Fruit fly (Drosophila melanogaster) whole organism, embryonic: ENCODE results near the gene CG18269.
A peak's percentile ranks its signal among the peaks of the same experiment; 100 is the strongest.

Source experiments
- Ada2b ChIP-seq: fragments of 200-800 bp; sonication (Bioruptor generic); IDR thresholded peaks from 2 replicates; pipeline ENCODE4 v1.3.6; 2022; ENCODE audit warnings: missing biosample characterization, missing genetic modification characterization
- Aef1 ChIP-seq: fragments of 200-800 bp; sonication (Bioruptor generic); IDR thresholded peaks from 3 replicates; pipeline ENCODE4 v1.3.6; 2022; ENCODE audit warnings: missing biosample characterization, missing genetic modification characterization
- B-H2 ChIP-seq: fragments of 200-800 bp; sonication (Bioruptor generic); optimal IDR thresholded peaks from 2 replicates; lab custom pipeline; 2018; ENCODE audit warnings: missing biosample characterization, mild to moderate bottlenecking, missing genetic modification characterization
- CG11560 ChIP-seq: fragments of 200-800 bp; sonication (Bioruptor generic); IDR thresholded peaks from 3 replicates; pipeline ENCODE4 v1.3.6; 2022; ENCODE audit warnings: missing biosample characterization, missing genetic modification characterization
- CG13123 ChIP-seq: fragments of 200-800 bp; sonication (Bioruptor generic); optimal IDR thresholded peaks from 2 replicates; lab custom pipeline; 2016; ENCODE audit warnings: missing biosample characterization, missing genetic modification characterization
- CG15011 ChIP-seq: fragments of 200-800 bp; sonication (Bioruptor generic); optimal IDR thresholded peaks from 3 replicates; lab custom pipeline; 2018; ENCODE audit warnings: missing biosample characterization, mild to moderate bottlenecking, missing genetic modification characterization
- CG17385 ChIP-seq: fragments of 200-800 bp; sonication (Bioruptor generic); optimal IDR thresholded peaks from 3 replicates; lab custom pipeline; 2018; ENCODE audit warnings: missing biosample characterization, mild to moderate bottlenecking, missing genetic modification characterization
- CG17568 ChIP-seq: fragments of 200-800 bp; sonication (Bioruptor generic); optimal IDR thresholded peaks from 2 replicates; lab custom pipeline; 2018; ENCODE audit warnings: missing biosample characterization, mild to moderate bottlenecking, missing genetic modification characterization, moderate library complexity
- CG18011 ChIP-seq: fragments of 200-800 bp; sonication (Bioruptor generic); optimal IDR thresholded peaks from 2 replicates; lab custom pipeline; 2017; ENCODE audit warnings: missing biosample characterization, missing genetic modification characterization, mild to moderate bottlenecking, moderate library complexity, missing genotype
- CG31224 ChIP-seq: fragments of 200-800 bp; sonication (Bioruptor generic); IDR thresholded peaks from 2 replicates; pipeline ENCODE4 v1.3.6; 2022; ENCODE audit warnings: missing biosample characterization, missing genetic modification characterization
- CG33213 ChIP-seq: fragments of 200-800 bp; sonication (Bioruptor generic); optimal IDR thresholded peaks from 3 replicates; lab custom pipeline; 2016; ENCODE audit warnings: missing biosample characterization, missing genetic modification characterization
- CG3726 ChIP-seq: fragments of 200-800 bp; sonication (Bioruptor generic); IDR thresholded peaks from 3 replicates; pipeline ENCODE4, ENCODE4 v1.3.6; 2022; ENCODE audit warnings: missing biosample characterization, missing genetic modification characterization
- CG6791 ChIP-seq: fragments of 200-800 bp; sonication (Bioruptor generic); IDR thresholded peaks from 3 replicates; pipeline ENCODE4 v1.3.6; 2022; ENCODE audit warnings: missing biosample characterization, missing genetic modification characterization; ENCODE audit not compliant: partially characterized antibody
- CG7963 ChIP-seq: fragments of 200-800 bp; sonication (Bioruptor generic); IDR thresholded peaks from 3 replicates; pipeline ENCODE4 v1.3.6; 2022; ENCODE audit warnings: missing biosample characterization, missing genetic modification characterization; ENCODE audit not compliant: partially characterized antibody
- CG7987 ChIP-seq: fragments of 200-800 bp; sonication (Bioruptor generic); optimal IDR thresholded peaks from 2 replicates; lab custom pipeline; 2018; ENCODE audit warnings: missing biosample characterization, mild to moderate bottlenecking, missing genetic modification characterization, moderate library complexity
- CHES-1-like ChIP-seq: fragments of 200-800 bp; sonication (Bioruptor generic); optimal IDR thresholded peaks from 2 replicates; lab custom pipeline; 2016; ENCODE audit warnings: missing biosample characterization, missing genetic modification characterization
- CkIIα-i1 ChIP-seq: fragments of 200-800 bp; sonication (Bioruptor generic); IDR thresholded peaks from 2 replicates; pipeline ENCODE4 v1.3.6; 2022; ENCODE audit warnings: missing biosample characterization, missing genetic modification characterization
- D19A ChIP-seq: fragments of 200-800 bp; optimal IDR thresholded peaks from 3 replicates; lab custom pipeline; 2019; ENCODE audit warnings: missing biosample characterization, mild to moderate bottlenecking, missing genetic modification characterization, moderate library complexity
- Doc2 ChIP-seq: fragments of 200-800 bp; sonication (Bioruptor generic); IDR thresholded peaks from 2 replicates; pipeline ENCODE4 v1.3.6; 2022; ENCODE audit warnings: missing biosample characterization, missing genetic modification characterization
- ERR ChIP-seq: fragments of 200-800 bp; sonication (Bioruptor generic); optimal IDR thresholded peaks from 2 replicates; lab custom pipeline; 2016; ENCODE audit warnings: missing biosample characterization, missing genetic modification characterization
- Fer2 ChIP-seq: fragments of 200-800 bp; sonication (Bioruptor generic); optimal IDR thresholded peaks from 2 replicates; lab custom pipeline; 2018; ENCODE audit warnings: missing biosample characterization, mild to moderate bottlenecking, missing genetic modification characterization, moderate library complexity
- Fer3 ChIP-seq: fragments of 200-800 bp; sonication (Bioruptor generic); optimal IDR thresholded peaks from 2 replicates; lab custom pipeline; 2018; ENCODE audit warnings: missing biosample characterization, mild to moderate bottlenecking, missing genetic modification characterization, moderate library complexity
- NFAT ChIP-seq: fragments of 200-800 bp; sonication (Bioruptor generic); IDR thresholded peaks from 2 replicates; pipeline ENCODE4 v1.3.6; 2022; ENCODE audit warnings: missing biosample characterization, missing genetic modification characterization
- PHDP ChIP-seq: fragments of 200-800 bp; sonication (Bioruptor generic); optimal IDR thresholded peaks from 3 replicates; lab custom pipeline; 2018; ENCODE audit warnings: missing biosample characterization, mild to moderate bottlenecking, missing genetic modification characterization, moderate library complexity
- Ptx1 ChIP-seq: fragments of 200-800 bp; sonication (Bioruptor generic); IDR thresholded peaks from 2 replicates; pipeline ENCODE4 v1.3.6; 2022; ENCODE audit warnings: missing biosample characterization, missing genetic modification characterization
- Ravus ChIP-seq: fragments of 200-800 bp; sonication (Bioruptor generic); IDR thresholded peaks from 2 replicates; pipeline ENCODE4 v1.3.6; 2022; ENCODE audit warnings: missing biosample characterization, missing genetic modification characterization
- Ssrp ChIP-seq: fragments of 200-800 bp; sonication (Bioruptor generic); optimal IDR thresholded peaks from 2 replicates; lab custom pipeline; 2018; ENCODE audit warnings: missing biosample characterization, mild to moderate bottlenecking, missing genetic modification characterization, moderate library complexity
- bbx ChIP-seq: fragments of 200-800 bp; sonication (Bioruptor generic); IDR thresholded peaks from 2 replicates; pipeline ENCODE4 v1.3.6; 2022; ENCODE audit warnings: missing biosample characterization, missing genetic modification characterization; ENCODE audit not compliant: partially characterized antibody
- bowl ChIP-seq: fragments of 200-800 bp; sonication (Bioruptor generic); IDR thresholded peaks from 2 replicates; pipeline ENCODE4 v1.3.6; 2022; ENCODE audit warnings: missing biosample characterization, missing genetic modification characterization
- btn ChIP-seq: fragments of 200-800 bp; sonication (Bioruptor generic); optimal IDR thresholded peaks from 2 replicates; lab custom pipeline; 2016; ENCODE audit warnings: missing biosample characterization, missing genetic modification characterization
- caup ChIP-seq: fragments of 200-800 bp; sonication (Bioruptor generic); optimal IDR thresholded peaks from 3 replicates; lab custom pipeline; 2017; ENCODE audit warnings: missing biosample characterization, mild to moderate bottlenecking, missing genetic modification characterization, moderate library complexity; ENCODE audit not compliant: severe bottlenecking
- chinmo ChIP-seq: fragments of 200-800 bp; sonication (Bioruptor generic); IDR thresholded peaks from 4 replicates; pipeline ENCODE4 v1.3.6; 2022; ENCODE audit warnings: missing biosample characterization, missing genetic modification characterization; ENCODE audit not compliant: partially characterized antibody
- chn ChIP-seq: fragments of 200-800 bp; sonication (Bioruptor generic); optimal IDR thresholded peaks from 2 replicates; lab custom pipeline; 2016; ENCODE audit warnings: missing biosample characterization, missing genetic modification characterization
- da ChIP-seq: fragments of 200-800 bp; sonication (Bioruptor generic); optimal IDR thresholded peaks from 2 replicates; lab custom pipeline; 2016; ENCODE audit warnings: missing biosample characterization, missing genetic modification characterization
- dysf ChIP-seq: fragments of 200-800 bp; sonication (Bioruptor generic); IDR thresholded peaks from 3 replicates; pipeline ENCODE4 v1.3.6; 2022; ENCODE audit warnings: missing biosample characterization, missing genetic modification characterization
- grau ChIP-seq: fragments of 200-800 bp; optimal IDR thresholded peaks from 3 replicates; lab custom pipeline; 2019; ENCODE audit warnings: missing biosample characterization, mild to moderate bottlenecking, missing genetic modification characterization, moderate library complexity
- grn ChIP-seq: fragments of 200-800 bp; sonication (Bioruptor generic); optimal IDR thresholded peaks from 3 replicates; lab custom pipeline; 2017; ENCODE audit warnings: missing biosample characterization, missing genetic modification characterization
- kah ChIP-seq: fragments of 200-800 bp; sonication (Bioruptor generic); optimal IDR thresholded peaks from 2 replicates; lab custom pipeline; 2018; ENCODE audit warnings: missing biosample characterization, mild to moderate bottlenecking, missing genetic modification characterization
- knrl ChIP-seq: fragments of 200-800 bp; sonication (Bioruptor generic); IDR thresholded peaks from 3 replicates; pipeline ENCODE4 v1.3.6; 2022; ENCODE audit warnings: missing biosample characterization, missing genetic modification characterization; ENCODE audit not compliant: partially characterized antibody
- lab ChIP-seq: fragments of 200-800 bp; sonication (Bioruptor generic); optimal IDR thresholded peaks from 3 replicates; lab custom pipeline; 2017; ENCODE audit warnings: missing biosample characterization, missing genetic modification characterization, mild to moderate bottlenecking, moderate library complexity, missing genetic modification reagents
- nerfin-1 ChIP-seq: fragments of 200-800 bp; sonication (Bioruptor generic); optimal IDR thresholded peaks from 3 replicates; lab custom pipeline; 2019; ENCODE audit warnings: missing biosample characterization, mild to moderate bottlenecking, missing genetic modification characterization, moderate library complexity
- onecut ChIP-seq: fragments of 200-800 bp; sonication (Bioruptor generic); IDR thresholded peaks from 2 replicates; pipeline ENCODE4 v1.3.6; 2022; ENCODE audit warnings: missing biosample characterization, missing genetic modification characterization
- peb ChIP-seq: fragments of 200-800 bp; sonication (Bioruptor generic); IDR thresholded peaks from 2 replicates; pipeline ENCODE4 v1.3.6; 2022; ENCODE audit warnings: missing biosample characterization, missing genetic modification characterization
- psq ChIP-seq: fragments of 200-800 bp; sonication (Bioruptor generic); optimal IDR thresholded peaks from 2 replicates; lab custom pipeline; 2017; ENCODE audit warnings: missing biosample characterization, missing genetic modification characterization
- stc ChIP-seq: fragments of 200-800 bp; sonication (Bioruptor generic); IDR thresholded peaks from 2 replicates; pipeline ENCODE4 v1.3.6; 2022; ENCODE audit warnings: missing biosample characterization, missing genetic modification characterization
- sug ChIP-seq: fragments of 200-800 bp; optimal IDR thresholded peaks from 2 replicates; lab custom pipeline; 2019; ENCODE audit warnings: missing biosample characterization, mild to moderate bottlenecking, missing genetic modification characterization, moderate library complexity
- tap ChIP-seq: fragments of 200-800 bp; optimal IDR thresholded peaks from 3 replicates; lab custom pipeline; 2019; ENCODE audit warnings: missing biosample characterization, mild to moderate bottlenecking, missing genetic modification characterization, moderate library complexity
- tup ChIP-seq: fragments of 200-800 bp; sonication (Bioruptor generic); optimal IDR thresholded peaks from 2 replicates; lab custom pipeline; 2016; ENCODE audit warnings: missing biosample characterization, mild to moderate bottlenecking, missing genetic modification characterization, moderate library complexity
- zen ChIP-seq: fragments of 200-800 bp; sonication (Bioruptor generic); optimal IDR thresholded peaks from 3 replicates; lab custom pipeline; 2018; ENCODE audit warnings: missing biosample characterization, mild to moderate bottlenecking, missing genetic modification characterization, moderate library complexity

The CG18269 gene

dm6 chr2L:5542944-5543515 lies 8.6 kb upstream of the CG18269 start (continued):
- TF ChIP-seq CG13123, result no peak
- no peak; the same call in none of the 2 replicates for TF ChIP-seq Ada2b (GFP tag; lab: Robert Waterston, UW)
- TF ChIP-seq ERR, result peak; percentile 82
- peak; percentile 38 for TF ChIP-seq onecut (GFP tag; lab: Robert Waterston, UW)
- no peak for TF ChIP-seq bowl (GFP tag; lab: Robert Waterston, UW)
- TF ChIP-seq nerfin-1 (tag; lab: Kevin White, UChicago), result peak; percentile 26
- TF ChIP-seq Fer2 (tag; lab: Kevin White, UChicago), result no peak
- no peak for TF ChIP-seq CG15011 (GFP tag; lab: Kevin White, UChicago)
- TF ChIP-seq CHES-1-like (GFP tag; lab: Kevin White, UChicago), result peak; percentile 61
- peak; percentile 71; the same call in 2 of the 3 replicates for TF ChIP-seq dysf (GFP tag; lab: Robert Waterston, UW)
- TF ChIP-seq CG6791 (GFP tag; lab: Robert Waterston, UW), result peak; percentile 38; the same call in 1 of the 3 replicates
- peak; percentile 57 for TF ChIP-seq PHDP (tag; lab: Kevin White, UChicago)
- no peak for TF ChIP-seq knrl (GFP tag; lab: Robert Waterston, UW)
- TF ChIP-seq CkIIα-i1 (GFP tag; lab: Robert Waterston, UW), result no peak
- TF ChIP-seq grn (GFP tag; lab: Kevin White, UChicago), result no peak
- TF ChIP-seq CG18011 (GFP tag; lab: Kevin White, UChicago), result peak; percentile 14
- TF ChIP-seq CG31224, result no peak; the same call in 1 of the 2 replicates
- TF ChIP-seq chinmo (GFP tag; lab: Robert Waterston, UW), result peak; percentile 70; the same call in 2 of the 4 replicates
- no peak for TF ChIP-seq CG7963 (GFP tag; lab: Robert Waterston, UW)
- no peak for TF ChIP-seq Ravus
- TF ChIP-seq CG3726 (GFP tag; lab: Robert Waterston, UW), result 0 out of 3 replicates have a peak, but pooled peaks have one; percentile 29
- peak; percentile 44 for TF ChIP-seq psq (GFP tag; lab: Kevin White, UChicago)
- TF ChIP-seq sug (tag; lab: Kevin White, UChicago), result peak; percentile 26
- no peak for TF ChIP-seq lab (GFP tag; lab: Kevin White, UChicago)
- TF ChIP-seq CG17385 (GFP tag; lab: Kevin White, UChicago), result peak; percentile 54
- peak; percentile 63 for TF ChIP-seq D19A (tag; lab: Kevin White, UChicago)
- TF ChIP-seq da, result no peak
- TF ChIP-seq Ptx1, result peak; percentile 69
- TF ChIP-seq bbx, result peak; percentile 34; the same call in 1 of the 2 replicates
- no peak for TF ChIP-seq CG33213 (GFP tag; lab: Kevin White, UChicago)
- peak; percentile 66 for TF ChIP-seq caup
- TF ChIP-seq chn (GFP tag; lab: Kevin White, UChicago), result peak; percentile 11
- TF ChIP-seq kah, result no peak
- TF ChIP-seq B-H2, result peak; percentile 5
- peak; percentile 37 for TF ChIP-seq Fer3 (tag; lab: Kevin White, UChicago)
- no peak for TF ChIP-seq tup
- TF ChIP-seq Aef1 (GFP tag; lab: Robert Waterston, UW), result no peak; the same call in 2 of the 3 replicates
- TF ChIP-seq Doc2, result no peak
- TF ChIP-seq grau (tag; lab: Kevin White, UChicago), result peak; percentile 63
- 0 out of 2 replicates have a peak, but pooled peaks have one; percentile 47 for TF ChIP-seq NFAT
- TF ChIP-seq Ssrp (tag; lab: Kevin White, UChicago), result no peak
- TF ChIP-seq stc, result peak; percentile 27; the same call in 1 of the 2 replicates
- TF ChIP-seq CG17568 (GFP tag; lab: Kevin White, UChicago), result no peak
- TF ChIP-seq CG7987 (GFP tag; lab: Kevin White, UChicago), result peak; percentile 42
- TF ChIP-seq peb (GFP tag; lab: Robert Waterston, UW), result no peak; the same call in 1 of the 2 replicates
- no peak for TF ChIP-seq CG11560 (tag; lab: Robert Waterston, UW)
- no peak for TF ChIP-seq btn (GFP tag; lab: Kevin White, UChicago)
- TF ChIP-seq zen, result no peak
- TF ChIP-seq tap (tag; lab: Kevin White, UChicago), result no peak
